Worm (Caenorhabditis elegans): Measurements from ENCODE around the gene F02A9.7.

Gene F02A9.7

DNA sequence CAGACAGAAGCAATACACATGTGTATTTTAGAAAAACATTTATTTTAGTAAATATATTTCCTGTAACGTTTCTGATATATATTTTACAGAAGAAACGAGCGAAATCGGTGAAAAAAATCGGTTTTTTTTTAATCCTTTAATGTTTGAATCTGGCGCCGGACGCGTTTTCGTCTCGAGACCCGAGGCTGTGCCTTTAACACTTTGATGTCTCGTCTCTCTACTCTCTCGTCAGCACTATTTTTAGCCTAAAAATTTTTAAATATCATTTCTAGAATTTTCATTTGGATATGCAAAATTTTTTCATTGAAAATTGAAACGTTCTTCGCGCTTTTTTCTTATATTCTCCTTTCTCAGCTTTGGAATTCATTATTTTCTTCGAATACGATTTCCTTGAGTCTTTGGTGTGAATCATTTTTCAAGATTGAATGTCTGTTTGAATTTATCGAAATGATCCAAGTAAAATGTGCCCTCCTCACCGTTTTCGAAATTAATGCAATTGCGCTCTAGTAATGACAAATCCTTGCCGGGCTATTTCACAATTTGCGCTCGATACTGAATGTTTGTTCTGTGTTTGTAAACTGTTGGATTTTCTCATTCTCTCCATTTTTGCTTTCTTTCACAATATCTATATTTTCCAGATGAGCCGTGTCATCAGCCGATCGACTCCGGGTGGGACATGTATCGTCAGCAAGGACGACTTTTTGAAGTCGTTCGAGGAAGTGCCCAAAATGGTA, 20.9 kb downstream of the F02A9.7 start, which contains the start of gene cls-2:
TSS of gene cls-2 (plus strand) at position 635 of the 734 bp plus-strand sequence.
- TF ChIP-seq him-1 (tag; optimal IDR thresholded peaks at IDR 0.05) (no peak), W03F9.2 (tag; optimal IDR thresholded peaks at IDR 0.05) (peak; percentile 14), dao-5 (tag; optimal IDR thresholded peaks at IDR 0.05) (no peak)

ce11 chrIII:9053740-9054252, 21.6 kb downstream of the F02A9.7 start, which contains the start of gene R107.5:
TSS of gene R107.5 (minus strand) at chrIII:9053790.
- peak; percentile 77 for TF ChIP-seq W03F9.2 (tag; optimal IDR thresholded peaks at IDR 0.05)
- no peak for TF ChIP-seq dao-5 (tag; optimal IDR thresholded peaks at IDR 0.05)
- TF ChIP-seq him-1 (tag; optimal IDR thresholded peaks at IDR 0.05), result peak; percentile 71

DNA sequence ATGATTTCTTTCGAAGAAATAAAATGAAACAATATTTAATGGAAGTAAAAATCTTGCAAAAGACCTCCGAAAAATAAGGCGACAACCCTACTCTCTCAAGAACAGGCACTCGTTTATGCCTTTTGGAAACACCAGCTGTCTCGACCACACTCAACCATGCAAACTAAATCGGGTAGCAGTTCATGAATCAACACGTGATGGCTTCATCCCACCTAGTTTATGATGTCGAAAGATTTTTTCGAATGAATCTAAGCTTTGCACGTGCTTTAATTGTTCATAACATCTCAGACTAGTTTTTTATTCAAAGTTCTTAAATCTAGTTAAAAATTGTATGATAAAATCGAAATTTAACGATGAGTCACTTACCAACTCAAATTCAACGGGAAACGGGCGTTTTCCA, 22.2 kb downstream of the F02A9.7 start:
- TF ChIP-seq dao-5 (tag; optimal IDR thresholded peaks at IDR 0.05) (no peak), him-1 (tag; optimal IDR thresholded peaks at IDR 0.05) (no peak), W03F9.2 (tag; optimal IDR thresholded peaks at IDR 0.05) (no peak)

ce11 chrIII:9052371-9052978, 23.0 kb downstream of the F02A9.7 start:
- TF ChIP-seq dao-5 (tag; optimal IDR thresholded peaks at IDR 0.05) (no peak), him-1 (tag; optimal IDR thresholded peaks at IDR 0.05) (no peak), W03F9.2 (tag; optimal IDR thresholded peaks at IDR 0.05) (no peak)

- TF ChIP-seq W03F9.2 (tag; optimal IDR thresholded peaks at IDR 0.05) (no peak), him-1 (tag; optimal IDR thresholded peaks at IDR 0.05) (no peak), dao-5 (tag; optimal IDR thresholded peaks at IDR 0.05) (no peak)
These were observed 23.7 kb downstream of the F02A9.7 start for ce11 chrIII:9051714-9052113.

- TF ChIP-seq dao-5 (tag; optimal IDR thresholded peaks at IDR 0.05), result no peak
- TF ChIP-seq W03F9.2 (tag; optimal IDR thresholded peaks at IDR 0.05), result peak; percentile 87
- no peak for TF ChIP-seq him-1 (tag; optimal IDR thresholded peaks at IDR 0.05)
These were observed 24.3 kb downstream of the F02A9.7 start for ce11 chrIII:9051119-9051597.

- TF ChIP-seq dao-5 (tag; optimal IDR thresholded peaks at IDR 0.05) (no peak), W03F9.2 (tag; optimal IDR thresholded peaks at IDR 0.05) (no peak), him-1 (tag; optimal IDR thresholded peaks at IDR 0.05) (no peak)
These were observed 24.8 kb downstream of the F02A9.7 start, which contains the start of gene ikke-1 for ce11 chrIII:9050600-9050999. TSS of gene ikke-1 (minus strand) at chrIII:9050700.

ce11 chrIII:9047260-9047659, 28.2 kb downstream of the F02A9.7 start:
- TF ChIP-seq him-1 (tag; optimal IDR thresholded peaks at IDR 0.05), result no peak
- no peak for TF ChIP-seq dao-5 (tag; optimal IDR thresholded peaks at IDR 0.05)
- no peak for TF ChIP-seq W03F9.2 (tag; optimal IDR thresholded peaks at IDR 0.05)

DNA sequence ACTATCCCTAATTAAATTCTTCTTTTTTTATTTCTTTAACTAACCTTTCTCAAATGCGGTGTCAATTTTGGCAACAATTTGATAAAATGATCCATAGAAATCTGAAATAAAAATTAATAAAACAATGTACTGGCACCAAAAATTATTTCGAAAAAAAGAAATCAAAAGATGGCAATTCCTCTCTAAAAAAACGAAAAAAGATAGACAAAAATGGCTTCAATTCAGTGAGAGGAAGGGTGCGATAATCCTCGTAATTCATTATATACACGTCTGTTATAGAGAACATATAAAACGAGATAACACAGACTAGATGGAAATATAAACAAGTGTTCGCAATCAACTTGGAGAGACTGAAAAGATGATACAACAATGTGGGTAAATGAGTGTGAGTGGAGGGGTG, 29.6 kb downstream of the F02A9.7 start, which contains the start of gene R107.2:
TSS of gene R107.2 (minus strand) at position 101 of the 400 bp plus-strand sequence.
- TF ChIP-seq him-1 (tag; optimal IDR thresholded peaks at IDR 0.05) (no peak), W03F9.2 (tag; optimal IDR thresholded peaks at IDR 0.05) (no peak), dao-5 (tag; optimal IDR thresholded peaks at IDR 0.05) (no peak)

ce11 chrIII:9043200-9043599, 32.2 kb downstream of the F02A9.7 start, which contains the start of gene nac-2:
TSS of gene nac-2 (minus strand) at chrIII:9043300.
- TF ChIP-seq W03F9.2 (tag; optimal IDR thresholded peaks at IDR 0.05), result no peak
- no peak for TF ChIP-seq him-1 (tag; optimal IDR thresholded peaks at IDR 0.05)
- TF ChIP-seq dao-5 (tag; optimal IDR thresholded peaks at IDR 0.05), result no peak

DNA sequence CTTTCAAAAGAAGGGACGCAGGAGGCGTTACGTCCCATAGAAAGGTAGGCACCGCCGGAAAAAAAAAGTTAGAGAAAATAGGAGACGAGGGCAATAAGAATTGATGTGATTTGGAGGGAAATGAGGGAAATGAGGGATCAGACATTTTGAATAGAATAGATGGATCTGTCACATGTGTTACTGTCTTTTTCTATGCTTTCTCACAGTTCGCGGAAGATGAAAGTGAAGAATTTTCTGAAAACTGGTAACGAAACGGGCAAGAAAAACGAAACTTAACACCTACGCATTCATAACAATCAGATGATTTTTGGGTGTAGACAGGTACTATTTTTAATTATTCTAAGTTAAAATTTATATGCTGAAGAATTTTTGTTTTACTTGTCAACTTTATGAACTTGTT, 37.8 kb downstream of the F02A9.7 start, which contains the start of gene R107.9:
TSS of gene R107.9 (plus strand) at position 301 of the 400 bp plus-strand sequence.
- no peak for TF ChIP-seq dao-5 (tag; optimal IDR thresholded peaks at IDR 0.05)
- TF ChIP-seq him-1 (tag; optimal IDR thresholded peaks at IDR 0.05), result no peak
- TF ChIP-seq W03F9.2 (tag; optimal IDR thresholded peaks at IDR 0.05), result no peak

DNA sequence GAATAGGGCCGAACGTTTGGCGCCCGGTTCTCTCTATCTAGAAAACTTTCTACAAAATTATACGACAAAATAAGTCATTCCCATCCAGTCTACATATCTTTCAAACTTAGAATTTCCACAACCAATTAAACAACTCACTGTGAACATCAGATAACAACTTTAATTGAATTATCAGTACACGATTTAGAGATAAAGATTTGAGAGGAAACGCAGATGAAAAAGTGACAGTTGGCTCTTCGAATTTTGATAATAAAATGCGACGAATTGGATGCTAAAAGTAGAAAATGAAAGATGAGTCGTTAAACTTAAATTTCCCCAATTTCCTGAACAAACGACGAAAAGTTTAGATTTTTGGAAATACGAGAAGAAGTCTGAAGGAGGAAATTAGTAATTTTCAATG, 40.4 kb downstream of the F02A9.7 start:
- TF ChIP-seq dao-5 (tag; optimal IDR thresholded peaks at IDR 0.05), result no peak
- no peak for TF ChIP-seq him-1 (tag; optimal IDR thresholded peaks at IDR 0.05)
- no peak for TF ChIP-seq W03F9.2 (tag; optimal IDR thresholded peaks at IDR 0.05)

DNA sequence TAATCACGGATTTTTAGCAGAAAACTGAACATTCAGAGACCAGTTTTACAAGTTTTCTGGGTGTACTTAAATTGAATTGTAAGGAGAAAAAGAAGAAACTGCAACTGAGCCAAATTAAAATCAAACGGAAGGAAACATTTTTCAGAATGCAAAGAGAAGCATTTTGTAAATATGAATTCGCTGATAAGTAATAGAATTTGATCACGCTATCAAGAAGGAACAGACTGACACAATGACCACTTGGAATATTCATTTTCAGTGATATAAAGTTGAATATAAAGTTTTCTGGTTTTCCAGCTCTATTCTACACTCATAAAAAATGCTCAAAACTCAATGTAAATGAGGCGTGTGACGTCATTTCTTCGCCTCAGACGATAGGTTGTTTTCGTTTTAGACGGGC, 41.3 kb downstream of the F02A9.7 start:
- no peak for TF ChIP-seq W03F9.2 (tag; optimal IDR thresholded peaks at IDR 0.05)
- TF ChIP-seq him-1 (tag; optimal IDR thresholded peaks at IDR 0.05), result no peak
- no peak for TF ChIP-seq dao-5 (tag; optimal IDR thresholded peaks at IDR 0.05)

ce11 chrIII:9030818-9031217, 44.6 kb downstream of the F02A9.7 start:
- TF ChIP-seq him-1 (tag; optimal IDR thresholded peaks at IDR 0.05) (no peak), W03F9.2 (tag; optimal IDR thresholded peaks at IDR 0.05) (no peak), dao-5 (tag; optimal IDR thresholded peaks at IDR 0.05) (no peak)
